Fruit fly (Drosophila melanogaster) whole organism, wandering third instar larva: ENCODE data around the gene CG6144.

Experiments used
- Abd-B ChIP-seq: fragments of >200 bp; optimal IDR thresholded peaks from 2 replicates; lab custom pipeline; 2017; ENCODE audit warnings: missing biosample characterization, missing genetic modification characterization
- CG32264 ChIP-seq: fragments of 200-800 bp; sonication (Bioruptor generic); optimal IDR thresholded peaks from 2 replicates; lab custom pipeline; 2016; ENCODE audit warnings: missing biosample characterization, missing genetic modification characterization
- CG9705 ChIP-seq: fragments of 200-800 bp; sonication (Bioruptor generic); optimal IDR thresholded peaks from 2 replicates; lab custom pipeline; 2018; ENCODE audit warnings: missing biosample characterization, mild to moderate bottlenecking, missing genetic modification characterization
- CrebA ChIP-seq: fragments of 200-800 bp; sonication (Bioruptor generic); optimal IDR thresholded peaks from 2 replicates; lab custom pipeline; 2016; ENCODE audit warnings: missing biosample characterization, mild to moderate bottlenecking, missing genetic modification characterization, borderline replicate concordance
- Dfd ChIP-seq: fragments of >200 bp; optimal IDR thresholded peaks from 2 replicates; lab custom pipeline; 2017; ENCODE audit warnings: missing biosample characterization, missing genetic modification characterization
- Dif ChIP-seq: fragments of 200-275, 200-300 bp; sonication (Bioruptor generic); optimal IDR thresholded peaks from 2 replicates; lab custom pipeline; 2018; ENCODE audit warnings: missing biosample characterization, missing genetic modification characterization; ENCODE audit not compliant: partially characterized antibody
- GATAd ChIP-seq: sonication (Bioruptor generic); optimal IDR thresholded peaks from 2 replicates; lab custom pipeline; 2016; ENCODE audit warnings: missing biosample characterization, missing genetic modification characterization
- HLH106 ChIP-seq: fragments of 200-800 bp; optimal IDR thresholded peaks from 3 replicates; lab custom pipeline; 2019; ENCODE audit warnings: missing biosample characterization, mild to moderate bottlenecking, missing genetic modification characterization, moderate library complexity
- Hnf4 ChIP-seq: fragments of 200-800 bp; sonication (Bioruptor generic); optimal IDR thresholded peaks from 2 replicates; lab custom pipeline; 2016; ENCODE audit warnings: missing biosample characterization, mild to moderate bottlenecking, missing genetic modification characterization
- Hr78 ChIP-seq: fragments of >200 bp; optimal IDR thresholded peaks from 2 replicates; lab custom pipeline; 2017; ENCODE audit warnings: missing biosample characterization, missing genetic modification characterization
- Hr83 ChIP-seq: fragments of 200-300 bp; sonication (Bioruptor generic); optimal IDR thresholded peaks from 2 replicates; lab custom pipeline; 2016; ENCODE audit warnings: missing biosample characterization, mild to moderate bottlenecking, missing genetic modification characterization, moderate library complexity; ENCODE audit not compliant: poor library complexity, severe bottlenecking
- Jra ChIP-seq: sonication (Bioruptor generic); optimal IDR thresholded peaks from 2 replicates; lab custom pipeline; 2016; ENCODE audit warnings: missing biosample characterization, missing genetic modification characterization
- Mio ChIP-seq: sonication (Bioruptor generic); optimal IDR thresholded peaks from 2 replicates; lab custom pipeline; 2016; ENCODE audit warnings: missing biosample characterization, missing genetic modification characterization
- Myc ChIP-seq: fragments of >200 bp; optimal IDR thresholded peaks from 2 replicates; lab custom pipeline; 2017
- N ChIP-seq: fragments of >200 bp; optimal IDR thresholded peaks from 2 replicates; lab custom pipeline; 2018; ENCODE audit warnings: missing biosample characterization, missing external identifiers, missing genetic modification characterization
- OdsH ChIP-seq: fragments of 200-800 bp; sonication (Bioruptor generic); optimal IDR thresholded peaks from 2 replicates; lab custom pipeline; 2016; ENCODE audit warnings: missing biosample characterization, mild to moderate bottlenecking, missing genetic modification characterization
- Rel ChIP-seq, 2 experiments: fragments of 200-800 bp; sonication (Bioruptor generic) in 1 of 2; optimal IDR thresholded peaks; 2 replicates in 1 of 2; 3 replicates in 1 of 2; lab custom pipeline; 2016 to 2019; ENCODE audit warnings: mild to moderate bottlenecking in 2 of 2, missing biosample characterization in 2 of 2, missing genetic modification characterization in 2 of 2, moderate library complexity in 1 of 2
- Sp1 ChIP-seq: fragments of 200-800 bp; sonication (Bioruptor generic); optimal IDR thresholded peaks from 3 replicates; lab custom pipeline; 2019; ENCODE audit warnings: missing biosample characterization, mild to moderate bottlenecking, missing genetic modification characterization, moderate library complexity
- Vsx2 ChIP-seq: fragments of 200-300, 225-300 bp; sonication (Bioruptor generic); optimal IDR thresholded peaks from 2 replicates; lab custom pipeline; 2018; ENCODE audit warnings: missing biosample characterization, missing genetic modification characterization; ENCODE audit not compliant: partially characterized antibody
- br ChIP-seq: fragments of 200-800 bp; sonication (Bioruptor generic); optimal IDR thresholded peaks from 2 replicates; lab custom pipeline; 2016; ENCODE audit warnings: missing biosample characterization, missing genetic modification characterization
- brk ChIP-seq: fragments of 200-800 bp; sonication (Bioruptor generic); optimal IDR thresholded peaks from 2 replicates; lab custom pipeline; 2016; ENCODE audit warnings: missing biosample characterization, mild to moderate bottlenecking, missing genetic modification characterization
- dl ChIP-seq, 2 experiments: fragments of 175-275, 200-275 bp in 1 of 2; fragments of 200-275 bp in 1 of 2; sonication (Bioruptor generic); optimal IDR thresholded peaks; lab custom pipeline; 2018; ENCODE audit warnings: mild to moderate bottlenecking in 2 of 2, missing biosample characterization in 2 of 2, missing genetic modification characterization in 2 of 2, moderate library complexity in 2 of 2; ENCODE audit not compliant: partially characterized antibody in 2 of 2, insufficient read depth in 1 of 2
- dmrt93B ChIP-seq: fragments of 200-800 bp; sonication (Bioruptor generic); optimal IDR thresholded peaks from 2 replicates; lab custom pipeline; 2018; ENCODE audit warnings: missing biosample characterization, mild to moderate bottlenecking, missing genetic modification characterization
- dsf ChIP-seq: sonication (Bioruptor generic); optimal IDR thresholded peaks from 2 replicates; lab custom pipeline; 2016; ENCODE audit warnings: missing biosample characterization, missing genetic modification characterization, borderline replicate concordance
- ey ChIP-seq: fragments of 200-800 bp; sonication (Bioruptor generic); optimal IDR thresholded peaks from 2 replicates; lab custom pipeline; 2016; ENCODE audit warnings: missing biosample characterization, missing genetic modification characterization
- foxo ChIP-seq, 2 experiments: fragments of 200-800 bp; sonication (Bioruptor generic); optimal IDR thresholded peaks; 2 replicates in 1 of 2; 3 replicates in 1 of 2; lab custom pipeline; 2016 to 2017; ENCODE audit warnings: missing biosample characterization in 2 of 2, missing genetic modification characterization in 2 of 2
- h ChIP-seq: fragments of 200-800 bp; sonication (Bioruptor generic); optimal IDR thresholded peaks from 3 replicates; lab custom pipeline; 2016; ENCODE audit warnings: missing biosample characterization, mild to moderate bottlenecking, missing genetic modification characterization
- jim ChIP-seq: fragments of 175-275, 200-325 bp; sonication (Bioruptor generic); optimal IDR thresholded peaks from 2 replicates; lab custom pipeline; 2016; ENCODE audit warnings: missing biosample characterization, mild to moderate bottlenecking, missing genetic modification characterization
- lola ChIP-seq: fragments of >200 bp; optimal IDR thresholded peaks from 2 replicates; lab custom pipeline; 2017; ENCODE audit warnings: missing biosample characterization, missing genetic modification characterization
- pan ChIP-seq: fragments of >200 bp; optimal IDR thresholded peaks from 2 replicates; lab custom pipeline; 2017
- psq ChIP-seq: fragments of 200-800 bp; sonication (Bioruptor generic); optimal IDR thresholded peaks from 3 replicates; lab custom pipeline; 2017; ENCODE audit warnings: missing biosample characterization, mild to moderate bottlenecking, missing genetic modification characterization, moderate library complexity
- rgr ChIP-seq: fragments of 200-800 bp; sonication (Bioruptor generic); optimal IDR thresholded peaks from 3 replicates; lab custom pipeline; 2016; ENCODE audit warnings: missing biosample characterization, mild to moderate bottlenecking, missing genetic modification characterization
- sage ChIP-seq: fragments of 200-800 bp; sonication (Bioruptor generic); optimal IDR thresholded peaks from 2 replicates; lab custom pipeline; 2016; ENCODE audit warnings: missing biosample characterization, mild to moderate bottlenecking, missing genetic modification characterization
- sv ChIP-seq: fragments of 200-800 bp; sonication (Bioruptor generic); optimal IDR thresholded peaks from 3 replicates; lab custom pipeline; 2016; ENCODE audit warnings: missing biosample characterization, missing genetic modification characterization
- tai ChIP-seq: sonication (Bioruptor generic); optimal IDR thresholded peaks from 2 replicates; lab custom pipeline; 2016; ENCODE audit warnings: missing biosample characterization, missing genetic modification characterization
- woc ChIP-seq: sonication (Bioruptor generic); optimal IDR thresholded peaks from 2 replicates; lab custom pipeline; 2016; ENCODE audit warnings: missing biosample characterization, mild to moderate bottlenecking, missing genetic modification characterization

CG6144 gene

DNA sequence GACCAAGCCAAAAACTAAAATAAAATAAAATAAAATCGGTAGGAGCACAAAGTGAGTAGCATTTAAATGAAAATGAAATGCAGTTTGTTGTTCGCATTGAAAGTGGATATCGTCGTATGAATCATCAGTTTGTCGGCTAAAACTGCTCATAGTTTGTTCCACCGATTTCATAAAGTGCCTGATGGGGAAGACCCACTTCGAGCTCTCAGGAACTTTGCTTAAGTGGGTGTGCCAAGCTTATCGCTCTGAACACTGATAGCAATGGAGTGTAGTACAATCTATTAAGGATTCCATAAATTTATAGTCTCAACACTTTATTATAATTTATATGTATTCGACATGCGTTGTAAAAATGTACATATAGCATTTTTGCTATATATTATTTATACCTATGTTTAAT lies 14.4 kb downstream of the CG6144 start:
- TF ChIP-seq Rel (GFP tag; optimal IDR thresholded peaks at IDR 0.05; lab: Kevin White, UChicago) = no peak
- TF ChIP-seq Rel (tag; optimal IDR thresholded peaks at IDR 0.05; lab: Kevin White, UChicago) = peak; percentile 78
- TF ChIP-seq Jra (GFP tag; lab: Kevin White, UChicago) = no peak
- TF ChIP-seq, all 38 proteins: peak for 1

DNA sequence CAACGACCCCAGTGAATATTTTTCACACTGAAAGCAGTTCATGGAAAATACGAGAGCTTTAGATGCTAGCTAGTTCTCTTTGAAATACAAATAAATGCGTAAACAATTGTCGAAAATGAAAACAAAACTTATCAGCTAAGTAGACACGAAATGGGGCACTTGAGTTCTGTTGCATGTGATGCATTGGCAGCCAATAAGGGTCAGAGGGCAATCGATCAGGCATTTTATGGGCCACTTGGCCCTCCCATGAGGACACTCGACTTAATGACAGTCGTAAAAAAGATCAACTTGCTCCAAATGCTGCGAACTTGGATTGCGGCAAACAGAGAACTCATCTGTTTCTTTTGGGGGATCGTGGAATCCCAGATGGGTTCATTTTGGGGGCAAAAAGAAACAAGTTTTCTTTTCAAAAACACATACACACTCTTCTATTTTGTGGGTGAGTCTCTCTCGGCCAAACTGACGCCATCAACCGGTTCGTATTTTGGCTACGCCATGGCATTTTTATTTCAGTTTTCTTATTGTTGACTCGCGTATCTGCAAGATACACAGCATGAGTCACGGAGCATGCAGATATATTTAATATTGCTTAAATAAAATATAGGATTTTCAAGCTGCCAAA lies 15.0 kb downstream of the CG6144 start:
- TF ChIP-seq ey (GFP tag; lab: Kevin White, UChicago) (no peak), CG32264 (GFP tag; lab: Kevin White, UChicago) (no peak), Jra (GFP tag; lab: Kevin White, UChicago) (no peak), h (no peak), Abd-B (GFP tag; lab: Kevin White, UChicago) (no peak), Myc (no peak), psq (GFP tag; lab: Kevin White, UChicago) (no peak), pan (lab: Kevin White, UChicago) (no peak), Dfd (no peak), brk (GFP tag; lab: Kevin White, UChicago) (no peak), tai (no peak), Hr78 (GFP tag; lab: Kevin White, UChicago) (no peak), OdsH (GFP tag; lab: Kevin White, UChicago) (no peak)

DNA sequence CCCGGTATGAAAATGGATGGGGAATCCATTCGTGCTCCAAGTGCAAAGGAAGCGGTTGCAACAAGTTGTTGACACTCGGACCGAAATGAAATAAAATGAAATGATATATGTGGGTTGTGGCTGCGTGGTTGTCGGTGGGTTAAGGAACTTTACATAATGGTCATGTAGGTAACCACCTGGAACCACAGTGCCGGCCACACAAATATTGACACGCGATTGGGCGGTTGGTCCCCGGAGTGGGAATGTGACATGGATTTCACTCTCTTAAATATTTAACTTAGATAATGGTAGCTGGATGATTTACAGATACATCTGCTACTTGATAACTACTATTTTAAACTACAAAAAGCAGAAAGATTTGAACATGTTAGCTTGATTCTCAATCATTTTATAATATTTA lies 16.4 kb downstream of the CG6144 start:
- no peak for TF ChIP-seq CG32264 (GFP tag; lab: Kevin White, UChicago)
- TF ChIP-seq foxo (GFP tag; optimal IDR thresholded peaks at IDR 0.05; lab: Kevin White, UChicago) = peak in 1 of 2 experiments; percentile 15
- no peak for TF ChIP-seq brk (GFP tag; lab: Kevin White, UChicago)
- TF ChIP-seq Hr83 (GFP tag; lab: Kevin White, UChicago) = peak; percentile 84
- TF ChIP-seq h = peak; percentile 43
- peak; percentile 12 for TF ChIP-seq Sp1 (GFP tag; lab: Kevin White, UChicago)
- TF ChIP-seq br = peak; percentile 31
- no peak for TF ChIP-seq pan (lab: Kevin White, UChicago)
- peak; percentile 33 for TF ChIP-seq rgr (GFP tag; lab: Kevin White, UChicago)
- TF ChIP-seq Vsx2 = no peak
- TF ChIP-seq woc = no peak

DNA sequence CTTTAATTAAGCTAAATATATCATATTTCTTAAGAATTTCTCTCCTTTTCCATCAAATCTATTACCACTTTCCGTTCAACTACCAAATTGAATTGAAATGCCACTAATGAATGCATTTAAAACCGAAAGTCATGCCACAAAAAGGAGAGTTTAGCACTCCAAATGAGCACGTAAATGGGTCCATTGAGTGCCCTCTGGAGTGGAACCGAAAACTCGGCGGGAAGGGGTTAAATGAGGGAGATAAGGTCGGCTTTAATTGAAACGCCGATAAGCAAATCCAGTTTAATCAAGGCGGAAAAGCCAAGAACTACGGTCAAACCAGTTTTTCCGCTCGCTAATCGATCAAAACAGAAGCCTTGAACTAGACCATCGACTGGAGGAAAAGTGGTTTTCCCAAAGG lies 16.9 kb downstream of the CG6144 start:
- TF ChIP-seq OdsH (GFP tag; lab: Kevin White, UChicago) (no peak), foxo (GFP tag; optimal IDR thresholded peaks at IDR 0.05; lab: Kevin White, UChicago) (no peak), dl (GFP tag; optimal IDR thresholded peaks at IDR 0.05; lab: Kevin White, UChicago; ENCODE audit: insufficient read depth in 1 of 2, partially characterized antibody in 2 of 2) (no peak), Rel (GFP tag; optimal IDR thresholded peaks at IDR 0.05; lab: Kevin White, UChicago) (no peak), Rel (tag; optimal IDR thresholded peaks at IDR 0.05; lab: Kevin White, UChicago) (no peak), Hnf4 (GFP tag; lab: Kevin White, UChicago) (no peak), dmrt93B (GFP tag; lab: Kevin White, UChicago) (no peak), jim (GFP tag; lab: Kevin White, UChicago) (no peak), h (no peak), pan (lab: Kevin White, UChicago) (no peak), Dif (GFP tag; lab: Kevin White, UChicago) (no peak), sage (GFP tag; lab: Kevin White, UChicago) (no peak), psq (GFP tag; lab: Kevin White, UChicago) (no peak), GATAd (no peak), Myc (no peak), CG9705 (no peak), N (no peak), Hr83 (GFP tag; lab: Kevin White, UChicago) (no peak), Vsx2 (no peak)

DNA sequence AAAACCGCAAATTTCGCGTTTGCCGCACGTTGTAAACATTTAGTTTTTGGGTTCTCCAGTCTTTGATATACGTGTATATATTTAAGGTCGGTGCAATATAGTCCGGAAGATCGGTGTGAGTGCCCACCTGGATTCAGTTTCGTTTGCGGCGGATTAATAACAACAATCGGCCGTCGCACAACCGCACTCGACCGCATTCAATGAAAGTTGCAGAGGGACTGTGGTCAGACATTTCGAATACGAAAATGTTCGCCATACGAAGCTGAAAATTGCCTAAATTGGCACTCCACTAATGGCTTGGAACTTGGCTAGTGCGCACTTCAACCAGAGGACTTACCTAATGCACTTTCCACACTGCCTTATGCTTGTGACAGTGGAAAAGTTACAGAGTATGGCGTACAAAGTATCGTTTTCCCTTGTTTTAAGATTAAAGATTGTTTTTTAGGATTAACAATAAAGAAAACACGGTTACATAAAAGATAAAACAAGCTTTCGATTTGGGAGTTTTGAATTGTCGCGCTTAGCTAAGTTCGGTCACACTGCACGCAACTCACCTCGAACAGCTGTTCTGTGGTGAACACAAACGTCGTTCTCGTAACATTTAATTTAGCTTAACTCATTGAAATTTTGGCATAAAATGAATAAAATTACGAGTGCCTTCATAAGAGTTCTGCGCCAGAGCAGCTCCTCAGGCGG lies 18.2 kb downstream of the CG6144 start, which contains the start of the genes Myo31DF and CG6094:
Gene Myo31DF (minus strand): TSS at position 223 of the 696 bp plus-strand sequence.
Gene CG6094 (plus strand): TSS at position 525 of the 696 bp plus-strand sequence.
- TF ChIP-seq br (peak; percentile 39), dsf (GFP tag; lab: Kevin White, UChicago) (no peak), dl (GFP tag; optimal IDR thresholded peaks at IDR 0.05; lab: Kevin White, UChicago; ENCODE audit: insufficient read depth in 1 of 2, partially characterized antibody in 2 of 2) (no peak), Sp1 (GFP tag; lab: Kevin White, UChicago) (peak; percentile 0), h (no peak), Dif (GFP tag; lab: Kevin White, UChicago) (peak; percentile 33), Myc (peak; percentile 93), Mio (GFP tag; lab: Kevin White, UChicago) (no peak), OdsH (GFP tag; lab: Kevin White, UChicago) (no peak), CG32264 (GFP tag; lab: Kevin White, UChicago) (no peak), GATAd (no peak), dmrt93B (GFP tag; lab: Kevin White, UChicago) (no peak), Hr78 (GFP tag; lab: Kevin White, UChicago) (no peak), jim (GFP tag; lab: Kevin White, UChicago) (peak; percentile 64), tai (no peak), woc (no peak), N (peak; percentile 89), brk (GFP tag; lab: Kevin White, UChicago) (no peak), rgr (GFP tag; lab: Kevin White, UChicago) (peak; percentile 29), lola (GFP tag; lab: Kevin White, UChicago) (no peak), Hr83 (GFP tag; lab: Kevin White, UChicago) (no peak), HLH106 (tag; lab: Kevin White, UChicago) (peak; percentile 26), CrebA (GFP tag; lab: Kevin White, UChicago) (no peak), sv (GFP tag; lab: Kevin White, UChicago) (no peak)
